Worm (Caenorhabditis elegans) whole organism, L1 larva: ENCODE results near the gene srbc-7.
A peak's percentile ranks its signal among the peaks of the same experiment; 100 is the strongest.
"Not testable (repeated sequence)": the region's sequence is repeated elsewhere in the genome, so short reads cannot be mapped to it uniquely, and the experiment has no call there.

Experiments used
- C04F5.9 ChIP-seq: sonication (generic microtip); optimal IDR thresholded peaks from 2 replicates; lab custom pipeline; 2016; ENCODE audit warnings: missing genetic modification characterization, missing compliant biosample characterization
- C34B4.2 ChIP-seq: sonication (generic microtip); optimal IDR thresholded peaks from 2 replicates; lab custom pipeline; 2017; ENCODE audit warnings: mild to moderate bottlenecking, missing genetic modification characterization, missing compliant biosample characterization
- F16B12.6 ChIP-seq: fragments of 150-350 bp; optimal IDR thresholded peaks from 2 replicates; lab custom pipeline; 2014; ENCODE audit warnings: missing biosample characterization, missing genetic modification characterization
- aha-1 ChIP-seq: fragments of 150-350 bp; optimal IDR thresholded peaks from 2 replicates; lab custom pipeline; 2014; ENCODE audit warnings: missing biosample characterization, missing genetic modification characterization
- alr-1 ChIP-seq: fragments of 200-800 bp; sonication (Bioruptor generic); optimal IDR thresholded peaks from 2 replicates; lab custom pipeline; 2018; ENCODE audit warnings: borderline replicate concordance, mild to moderate bottlenecking, missing genetic modification characterization, missing compliant biosample characterization
- ceh-63 ChIP-seq: fragments of 200-800 bp; sonication (Bioruptor generic); optimal IDR thresholded peaks from 2 replicates; lab custom pipeline; 2018; ENCODE audit warnings: mild to moderate bottlenecking, missing genetic modification characterization, missing compliant biosample characterization
- ceh-88 ChIP-seq: fragments of 200-800 bp; sonication (Bioruptor generic); IDR thresholded peaks from 2 replicates; pipeline ENCODE4 v1.3.6; 2022; ENCODE audit warnings: missing genetic modification characterization, missing compliant biosample characterization
- ceh-90 ChIP-seq: sonication (generic microtip); optimal IDR thresholded peaks from 2 replicates; lab custom pipeline; 2016; ENCODE audit warnings: missing genetic modification characterization, missing compliant biosample characterization
- efl-1 ChIP-seq, 4 experiments: fragments of 150-350 bp; optimal IDR thresholded peaks in 3 of 4; peaks in 1 of 4; 1 replicate in 1 of 4; 2 replicates in 3 of 4; lab custom pipeline; 2014; ENCODE audit warnings: missing biosample characterization in 2 of 4, missing genetic modification characterization in 2 of 4, missing genetic modification reagents in 2 of 4
- efl-3 ChIP-seq: fragments of 200-800 bp; sonication (Bioruptor generic); optimal IDR thresholded peaks from 2 replicates; lab custom pipeline; 2018; ENCODE audit warnings: mild to moderate bottlenecking, missing genetic modification characterization, missing compliant biosample characterization
- elt-2 ChIP-seq: sonication (generic microtip); optimal IDR thresholded peaks from 2 replicates; lab custom pipeline; 2016; ENCODE audit warnings: missing genetic modification characterization, mild to moderate bottlenecking, inconsistent platforms, missing compliant biosample characterization, missing genetic modification reagents
- elt-3 ChIP-seq, 6 experiments: fragments of 150-350 bp in 1 of 6; sonication (generic microtip); optimal IDR thresholded peaks; 2 replicates each; lab custom pipeline; 2017 to 2018; ENCODE audit warnings: missing biosample characterization in 6 of 6, missing genetic modification characterization in 6 of 6, inconsistent platforms in 1 of 6
- fkh-10 ChIP-seq: sonication (generic microtip); optimal IDR thresholded peaks from 2 replicates; lab custom pipeline; 2017; ENCODE audit warnings: missing biosample characterization, missing genetic modification reagents, missing genetic modification characterization
- fkh-8 ChIP-seq: sonication (generic microtip); optimal IDR thresholded peaks from 2 replicates; lab custom pipeline; 2016; ENCODE audit warnings: mild to moderate bottlenecking, missing genetic modification characterization, missing compliant biosample characterization
- jun-1 ChIP-seq: fragments of 150-350 bp; optimal IDR thresholded peaks from 2 replicates; lab custom pipeline; 2014; ENCODE audit warnings: missing biosample characterization, missing genetic modification reagents, missing genetic modification characterization
- lin-35 ChIP-seq, 2 experiments: fragments of 150-350 bp; optimal IDR thresholded peaks; 2 replicates each; lab custom pipeline; 2014; ENCODE audit warnings: missing biosample characterization in 2 of 2, missing genetic modification characterization in 2 of 2, missing genetic modification reagents in 2 of 2
- lin-39 ChIP-seq: fragments of 150-350 bp; optimal IDR thresholded peaks from 2 replicates; lab custom pipeline; 2014; ENCODE audit warnings: missing biosample characterization, missing genetic modification reagents, missing genetic modification characterization
- mef-2 ChIP-seq: fragments of 150-350 bp; optimal IDR thresholded peaks from 2 replicates; lab custom pipeline; 2014; ENCODE audit warnings: missing biosample characterization, missing genetic modification characterization
- mep-1 ChIP-seq: fragments of 150-350 bp; optimal IDR thresholded peaks from 2 replicates; lab custom pipeline; 2014; ENCODE audit warnings: missing biosample characterization, missing genetic modification characterization
- nhr-19 ChIP-seq: fragments of 200-800 bp; sonication (Bioruptor generic); conservative IDR thresholded peaks from 2 replicates; pipeline ENCODE4 v1.3.6; 2022; ENCODE audit warnings: missing genetic modification characterization, missing compliant biosample characterization
- nhr-20 ChIP-seq: sonication (generic microtip); optimal IDR thresholded peaks from 2 replicates; lab custom pipeline; 2016; ENCODE audit warnings: mild to moderate bottlenecking, missing genetic modification characterization, missing compliant biosample characterization
- nhr-237 ChIP-seq: fragments of 150-350 bp; optimal IDR thresholded peaks from 2 replicates; lab custom pipeline; 2014; ENCODE audit warnings: missing biosample characterization, missing genetic modification characterization
- nhr-28 ChIP-seq: fragments of 150-350 bp; optimal IDR thresholded peaks from 2 replicates; lab custom pipeline; 2014; ENCODE audit warnings: missing biosample characterization, missing genetic modification characterization
- nhr-71 ChIP-seq: sonication (generic microtip); optimal IDR thresholded peaks from 2 replicates; lab custom pipeline; 2016; ENCODE audit warnings: mild to moderate bottlenecking, missing genetic modification characterization, moderate library complexity, missing compliant biosample characterization
- nhr-90 ChIP-seq: sonication (generic microtip); optimal IDR thresholded peaks from 2 replicates; lab custom pipeline; 2016; ENCODE audit warnings: mild to moderate bottlenecking, missing genetic modification characterization, missing compliant biosample characterization; ENCODE audit not compliant: poor library complexity
- pax-3 ChIP-seq: fragments of 200-800 bp; sonication (Bioruptor generic); optimal IDR thresholded peaks from 2 replicates; lab custom pipeline; 2018; ENCODE audit warnings: mild to moderate bottlenecking, missing genetic modification characterization, moderate library complexity, missing compliant biosample characterization
- pqm-1 ChIP-seq: sonication (generic microtip); optimal IDR thresholded peaks from 3 replicates; lab custom pipeline; 2017; ENCODE audit warnings: missing biosample characterization, missing genetic modification characterization
- snu-23 ChIP-seq: sonication (generic microtip); optimal IDR thresholded peaks from 2 replicates; lab custom pipeline; 2016; ENCODE audit warnings: missing genetic modification characterization, missing compliant biosample characterization
- sptf-1 ChIP-seq: fragments of 150-350 bp; optimal IDR thresholded peaks from 2 replicates; lab custom pipeline; 2014; ENCODE audit warnings: missing biosample characterization, missing genetic modification characterization
- sup-37 ChIP-seq: fragments of 200-800 bp; sonication (Bioruptor generic); optimal IDR thresholded peaks from 2 replicates; lab custom pipeline; 2018; ENCODE audit warnings: mild to moderate bottlenecking, missing genetic modification characterization, missing compliant biosample characterization
- swsn-7 ChIP-seq: sonication (generic microtip); optimal IDR thresholded peaks from 2 replicates; lab custom pipeline; 2016; ENCODE audit warnings: missing genetic modification characterization, missing compliant biosample characterization
- tbx-2 ChIP-seq: sonication (generic microtip); optimal IDR thresholded peaks from 2 replicates; lab custom pipeline; 2016; ENCODE audit warnings: missing genetic modification characterization, missing compliant biosample characterization
- tlp-1 ChIP-seq: fragments of 150-350 bp; optimal IDR thresholded peaks from 2 replicates; lab custom pipeline; 2014; ENCODE audit warnings: missing biosample characterization, missing genetic modification characterization
- unc-130 ChIP-seq: fragments of 150-350 bp; optimal IDR thresholded peaks from 2 replicates; lab custom pipeline; 2017; ENCODE audit warnings: missing biosample characterization, missing genetic modification characterization, inconsistent platforms
- xbp-1 ChIP-seq: sonication (generic microtip); optimal IDR thresholded peaks from 2 replicates; lab custom pipeline; 2016; ENCODE audit warnings: missing genetic modification characterization, missing compliant biosample characterization
- ztf-11 ChIP-seq, 2 experiments: sonication (generic microtip); optimal IDR thresholded peaks; 2 replicates each; lab custom pipeline; 2016 to 2017; ENCODE audit warnings: missing genetic modification characterization in 2 of 2, missing biosample characterization in 1 of 2, missing compliant biosample characterization in 1 of 2
- ztf-4 ChIP-seq: fragments of 150-350 bp; optimal IDR thresholded peaks from 2 replicates; lab custom pipeline; 2014; ENCODE audit warnings: missing biosample characterization, missing genetic modification characterization

srbc-7 gene

DNA sequence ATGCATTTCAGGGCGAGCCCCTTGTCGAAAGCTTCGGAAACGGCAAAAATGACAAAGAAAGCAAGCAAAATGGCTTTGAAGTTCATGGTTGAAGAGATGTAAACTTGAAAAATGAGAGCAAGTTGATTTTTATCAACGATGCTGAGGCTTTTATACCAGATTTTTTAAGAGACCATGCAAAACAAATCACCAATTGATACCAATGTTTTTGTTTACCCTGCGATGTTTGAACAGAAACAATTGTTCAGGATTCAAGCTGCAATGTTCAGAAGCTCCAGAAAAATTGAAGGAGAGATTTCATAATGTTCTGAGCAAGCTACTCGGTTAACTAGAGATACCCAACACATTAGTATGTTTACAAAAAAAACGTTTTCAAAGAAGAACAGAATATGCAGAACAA is 34.9 kb upstream of the srbc-7 start, which contains the start of gene C54F6.15:
C54F6.15 (minus strand) TSS at position 101 of the 400 bp plus-strand sequence.
- TF ChIP-seq nhr-28 (tag; lab: Kevin White, UChicago) (no peak), mep-1 (tag; lab: Kevin White, UChicago) (no peak), efl-3 (GFP tag; lab: Kevin White, UChicago) (no peak), xbp-1 (tag; lab: Kevin White, UChicago) (no peak), ceh-90 (tag; lab: Kevin White, UChicago) (no peak), sptf-1 (tag; lab: Kevin White, UChicago) (no peak), pax-3 (tag; lab: Kevin White, UChicago) (no peak), ztf-11 (tag; optimal IDR thresholded peaks at IDR 0.05; lab: Kevin White, UChicago) (no peak)

DNA sequence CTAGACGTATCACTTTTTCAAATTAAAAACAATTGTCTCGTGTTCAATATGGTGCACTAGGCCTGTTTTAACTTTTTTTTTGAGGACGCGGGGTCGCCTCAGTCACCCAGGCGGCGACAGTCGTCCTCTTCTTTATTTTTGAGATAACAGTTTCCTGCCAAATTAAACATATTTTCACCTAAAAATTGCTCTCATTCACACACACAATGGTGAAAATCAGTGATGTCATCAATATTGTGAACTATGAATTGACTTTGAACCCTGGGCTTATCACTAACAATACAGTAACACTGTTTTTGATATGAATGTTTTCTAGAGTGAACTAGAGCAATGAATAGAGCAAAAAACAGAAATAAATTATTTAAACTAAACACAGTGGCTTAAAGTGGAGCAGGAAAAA is 33.9 kb upstream of the srbc-7 start:
- TF ChIP-seq elt-2: peak; percentile 75
- no peak for TF ChIP-seq mef-2 (tag; lab: Kevin White, UChicago)

DNA sequence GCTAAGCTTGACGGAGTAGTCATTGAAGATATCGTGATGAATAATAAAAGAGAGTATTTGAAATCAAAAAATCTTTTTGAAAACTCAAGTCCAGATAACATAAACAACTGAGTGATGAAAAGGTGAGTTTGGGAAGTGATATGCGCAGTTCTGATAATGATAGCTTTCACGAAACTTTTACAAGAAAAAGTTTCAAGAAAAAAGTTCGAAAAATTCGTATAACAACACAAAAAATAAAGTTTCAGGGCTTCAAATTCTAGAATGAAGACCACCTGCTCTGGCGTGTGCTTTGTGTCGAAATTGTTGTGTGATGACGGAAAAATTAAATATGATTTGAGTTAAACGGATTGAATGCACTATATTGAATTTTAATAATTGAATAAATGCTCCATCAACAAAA is 32.7 kb upstream of the srbc-7 start, which contains the start of gene srb-19:
srb-19 (minus strand) TSS at position 101 of the 400 bp plus-strand sequence.
- TF ChIP-seq nhr-71 (tag; lab: Kevin White, UChicago) (peak; percentile 26), fkh-8 (tag; lab: Kevin White, UChicago) (peak; percentile 1), unc-130 (no peak)
- TF ChIP-seq, all 84 proteins: peak for 2

DNA sequence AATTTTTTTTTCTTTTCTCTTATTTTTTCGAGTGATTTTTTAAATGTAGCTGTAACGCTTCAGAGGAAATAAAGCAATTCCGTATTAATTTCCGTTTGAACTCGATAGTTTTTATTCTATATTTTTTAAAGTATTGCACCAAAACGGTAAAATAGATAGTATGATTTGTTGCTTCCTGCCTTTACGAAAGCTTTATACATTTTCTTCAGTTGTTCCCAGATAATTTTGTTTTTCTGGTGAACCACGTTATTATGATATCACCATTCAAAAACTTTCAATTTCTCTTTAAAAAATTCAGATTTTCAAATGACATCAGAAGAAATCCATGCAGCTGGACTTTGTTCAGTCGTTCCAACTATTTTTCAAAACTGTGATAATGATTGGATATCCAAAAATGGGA is 27.5 kb upstream of the srbc-7 start, which contains the start of gene srb-18:
srb-18 (plus strand) TSS at position 301 of the 400 bp plus-strand sequence.
- TF ChIP-seq mef-2 (tag; lab: Kevin White, UChicago): no peak

DNA sequence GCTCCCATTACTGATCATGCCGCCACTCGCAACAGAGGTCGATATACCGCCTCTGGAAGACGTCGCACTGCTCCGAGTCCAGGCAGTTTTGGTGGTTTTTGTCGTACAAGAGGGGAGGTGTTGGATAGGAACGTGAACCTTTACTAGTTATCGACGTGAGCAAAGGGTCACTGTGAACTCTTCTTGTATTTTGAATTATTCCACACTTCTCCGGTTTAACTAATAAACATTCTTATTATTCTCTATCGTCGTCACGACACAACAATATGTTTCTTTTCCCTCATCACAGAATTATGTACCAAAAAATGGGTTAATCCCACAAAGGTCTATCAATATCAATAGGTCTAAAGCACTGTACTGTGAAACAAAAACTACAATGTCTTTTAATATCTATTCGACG is 24.0 kb upstream of the srbc-7 start, which contains the start of gene nhr-171:
nhr-171 (plus strand) TSS at position 301 of the 400 bp plus-strand sequence.
- TF ChIP-seq nhr-20 (tag; lab: Kevin White, UChicago); aha-1; fkh-10 (GFP tag; lab: Kevin White, UChicago): not testable (repeated sequence)

DNA sequence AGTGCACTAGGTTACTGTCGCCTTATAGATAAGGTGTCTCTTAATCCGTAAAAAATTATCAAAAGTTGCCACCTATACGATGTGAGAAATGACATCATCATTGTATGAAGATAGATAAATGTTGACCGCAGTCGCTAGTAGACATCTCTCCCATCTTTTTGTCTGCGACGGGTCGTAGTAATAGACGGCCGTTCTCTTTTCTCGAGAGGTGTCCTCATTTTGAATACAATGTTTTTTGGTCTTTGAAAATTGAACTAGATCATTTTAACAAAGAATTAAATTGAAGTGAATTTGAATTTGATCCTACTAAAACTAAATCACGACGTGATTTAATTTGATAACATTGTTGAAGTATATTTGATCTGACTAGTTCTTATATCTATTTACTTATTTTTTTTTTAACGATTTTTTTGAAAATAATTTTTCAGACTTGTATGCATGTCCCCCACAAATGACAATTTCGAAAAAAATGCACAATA is 21.2 kb upstream of the srbc-7 start, which contains the start of the genes str-31 and nhr-172:
str-31 (minus strand) TSS at position 101 of the 479 bp plus-strand sequence.
nhr-172 (plus strand) TSS at position 429 of the 479 bp plus-strand sequence.
- no peak for TF ChIP-seq pax-3 (tag; lab: Kevin White, UChicago)
- TF ChIP-seq alr-1 (tag; lab: Kevin White, UChicago): no peak
- no peak for TF ChIP-seq jun-1
- TF ChIP-seq lin-39: no peak
- no peak for TF ChIP-seq aha-1
- no peak for TF ChIP-seq elt-3 (tag; optimal IDR thresholded peaks at IDR 0.05; lab: Kevin White, UChicago)
- no peak for TF ChIP-seq swsn-7
- TF ChIP-seq F16B12.6 (tag; lab: Kevin White, UChicago): no peak
- TF ChIP-seq efl-3 (GFP tag; lab: Kevin White, UChicago): no peak
- no peak for TF ChIP-seq lin-35 (GFP tag; optimal IDR thresholded peaks at IDR 0.05; lab: Kevin White, UChicago)
- no peak for TF ChIP-seq fkh-8 (tag; lab: Kevin White, UChicago)
- TF ChIP-seq pqm-1 (tag; lab: Kevin White, UChicago): no peak
- no peak for TF ChIP-seq sptf-1 (tag; lab: Kevin White, UChicago)
- TF ChIP-seq ceh-63 (GFP tag; lab: Kevin White, UChicago): no peak
- no peak for TF ChIP-seq nhr-19 (GFP tag; lab: Robert Waterston, UW)
- TF ChIP-seq C34B4.2 (tag; lab: Kevin White, UChicago): no peak
- TF ChIP-seq mep-1 (tag; lab: Kevin White, UChicago): no peak

DNA sequence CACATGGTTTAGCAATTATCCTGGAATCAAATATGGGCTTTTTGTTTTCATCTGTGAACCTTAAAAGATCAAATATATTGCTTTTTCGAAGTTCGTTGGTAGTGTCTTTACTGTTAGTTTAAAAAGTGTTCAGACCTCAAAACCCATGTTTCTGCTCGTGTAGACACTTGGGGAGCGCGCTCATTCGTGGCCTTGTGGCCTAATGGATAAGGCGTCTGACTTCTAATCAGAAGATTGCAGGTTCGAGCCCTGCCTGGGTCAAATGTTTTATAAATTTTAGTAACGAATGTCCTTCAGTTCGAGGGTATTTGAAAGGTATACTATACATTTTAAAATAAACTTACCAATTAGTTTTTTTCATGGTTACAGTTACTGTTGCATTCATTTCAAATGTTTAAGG is 18.8 kb upstream of the srbc-7 start:
- TF ChIP-seq tbx-2 (tag; lab: Kevin White, UChicago) (no peak), nhr-19 (GFP tag; lab: Robert Waterston, UW) (peak; percentile 47; the same call in 1 of the 2 replicates), tlp-1 (tag; lab: Kevin White, UChicago) (no peak), C04F5.9 (no peak), ceh-88 (GFP tag; lab: Robert Waterston, UW) (no peak), alr-1 (tag; lab: Kevin White, UChicago) (no peak), ztf-4 (tag; lab: Kevin White, UChicago) (no peak), nhr-90 (tag; lab: Kevin White, UChicago) (peak; percentile 30), efl-1 (optimal IDR thresholded peaks at IDR 0.05; lab: Kevin White, UChicago) (peak in 1 of 2 experiments; percentile 13), efl-1 (GFP tag; optimal IDR thresholded peaks at IDR 0.05 in 1 of 2; lab: Kevin White, UChicago) (peak in 1 of 2 experiments; percentile 50), F16B12.6 (tag; lab: Kevin White, UChicago) (no peak), sup-37 (GFP tag; lab: Kevin White, UChicago) (no peak), swsn-7 (no peak), nhr-20 (tag; lab: Kevin White, UChicago) (peak; percentile 10), nhr-71 (tag; lab: Kevin White, UChicago) (peak; percentile 20), lin-35 (GFP tag; optimal IDR thresholded peaks at IDR 0.05; lab: Kevin White, UChicago) (peak in 1 of 2 experiments; percentile 42), nhr-237 (tag; lab: Kevin White, UChicago) (no peak), snu-23 (GFP tag; lab: Kevin White, UChicago) (peak; percentile 47)
